Comparison of ENCODE assay signal across 5 worm cellular contexts in genomic region chrV:6259139-6259538, ce11.
A peak's percentile ranks its signal among the peaks of the same experiment; 100 is the strongest.
TF ChIP-seq lines count a peak whose summit lies in the region.

TSS of gene K08B12.1 (plus strand) at chrV:6259367.

TF ChIP-seq in whole organism, L1 larva, 84 proteins besides CTCF, POLR2A, EP300 and RAD21:
- TF ChIP-seq swsn-7 (tag; optimal IDR thresholded peaks at IDR 0.05; lab: Kevin White, UChicago) (no peak), blmp-1 (tag; optimal IDR thresholded peaks at IDR 0.05; lab: Kevin White, UChicago) (peak; percentile 99), C04F5.9 (tag; optimal IDR thresholded peaks at IDR 0.05; lab: Kevin White, UChicago) (no peak), elt-3 (tag; optimal IDR thresholded peaks at IDR 0.05; lab: Kevin White, UChicago) (peak in 1 of 6 experiments; percentile 38), nhr-76 (tag; optimal IDR thresholded peaks at IDR 0.05; lab: Kevin White, UChicago) (no peak)

TF ChIP-seq in whole organism, L3 larva, 47 proteins besides CTCF, POLR2A, EP300 and RAD21:
- TF ChIP-seq nhr-23 (tag; optimal IDR thresholded peaks at IDR 0.05; lab: Kevin White, UChicago) (peak; percentile 68), R02D3.7 (tag; optimal IDR thresholded peaks at IDR 0.05; lab: Kevin White, UChicago) (no peak), nhr-25 (tag; optimal IDR thresholded peaks at IDR 0.05; lab: Kevin White, UChicago) (no peak)

TF ChIP-seq in whole organism, L4 larva, 104 proteins besides CTCF, POLR2A, EP300 and RAD21:
- TF ChIP-seq madf-5 (GFP tag; IDR thresholded peaks at IDR 0.05; lab: Robert Waterston, UW) (no peak), nhr-28 (tag; optimal IDR thresholded peaks at IDR 0.05; lab: Kevin White, UChicago) (peak; percentile 1)
TF ChIP-seq in whole organism, L4 larva: peak in this region for 1.

TF ChIP-seq in whole organism, mixed stage, embryonic, 35 proteins besides CTCF, POLR2A, EP300 and RAD21:
- TF ChIP-seq mls-2 (tag; optimal IDR thresholded peaks at IDR 0.05; lab: Kevin White, UChicago) (no peak), blmp-1 (tag; optimal IDR thresholded peaks at IDR 0.05; lab: Kevin White, UChicago) (peak; percentile 85), ham-2 (GFP tag; optimal IDR thresholded peaks at IDR 0.05; lab: Kevin White, UChicago) (no peak), nhr-28 (tag; optimal IDR thresholded peaks at IDR 0.05; lab: Kevin White, UChicago) (no peak), elt-3 (tag; optimal IDR thresholded peaks at IDR 0.05; lab: Kevin White, UChicago) (peak; percentile 46), ceh-83 (GFP tag; optimal IDR thresholded peaks at IDR 0.05; lab: Kevin White, UChicago) (no peak), unc-62 (GFP tag; optimal IDR thresholded peaks at IDR 0.05; lab: Kevin White, UChicago) (no peak)
TF ChIP-seq in whole organism, mixed stage, embryonic: peak in this region for 2.

TF ChIP-seq in whole organism, young adult, 124 proteins besides CTCF, POLR2A, EP300 and RAD21:
- no peak for TF ChIP-seq nhr-90 (tag; optimal IDR thresholded peaks at IDR 0.05; lab: Kevin White, UChicago)
- no peak for TF ChIP-seq rpc-1 (optimal IDR thresholded peaks at IDR 0.05; lab: Kevin White, UChicago)
- no peak for TF ChIP-seq rpc-1 (tag; optimal IDR thresholded peaks at IDR 0.05; lab: Kevin White, UChicago)
- 0 out of 2 replicates have a peak, but pooled peaks have one; percentile 49 for TF ChIP-seq cebp-2 (GFP tag; IDR thresholded peaks at IDR 0.05; lab: Robert Waterston, UW)
- no peak for TF ChIP-seq sea-2 (GFP tag; IDR thresholded peaks at IDR 0.05; lab: Robert Waterston, UW)
- no peak for TF ChIP-seq snpc-1.3 (tag; optimal IDR thresholded peaks at IDR 0.05; lab: Kevin White, UChicago; ENCODE audit: insufficient read depth)
- no peak for TF ChIP-seq ceh-100 (GFP tag; IDR thresholded peaks at IDR 0.05; lab: Robert Waterston, UW)
TF ChIP-seq in whole organism, young adult: peak in this region for 1.
